Worm (Caenorhabditis elegans) whole organism, L3 larva: Measurements from ENCODE around the gene F19B2.7.

Source experiments
- ZK546.5 ChIP-seq: sonication (generic microtip); optimal IDR thresholded peaks from 2 replicates; lab custom pipeline; 2017; ENCODE audit warnings: missing biosample characterization, missing genetic modification characterization
- aly-2 ChIP-seq: fragments of 150-350 bp; optimal IDR thresholded peaks from 2 replicates; lab custom pipeline; 2014; ENCODE audit warnings: missing biosample characterization, missing genetic modification characterization
- ceh-28 ChIP-seq: fragments of 150-350 bp; optimal IDR thresholded peaks from 2 replicates; lab custom pipeline; 2014; ENCODE audit warnings: missing biosample characterization, missing genetic modification reagents, missing genetic modification characterization
- daf-12 ChIP-seq: fragments of 150-350 bp; optimal IDR thresholded peaks from 2 replicates; lab custom pipeline; 2014; ENCODE audit warnings: missing biosample characterization, missing genetic modification reagents, missing genetic modification characterization
- egl-27 ChIP-seq: sonication (generic microtip); optimal IDR thresholded peaks from 4 replicates; lab custom pipeline; 2017; ENCODE audit warnings: missing biosample characterization, missing genetic modification reagents, missing genetic modification characterization
- elt-2 ChIP-seq: sonication (generic microtip); optimal IDR thresholded peaks from 2 replicates; lab custom pipeline; 2016; ENCODE audit warnings: missing genetic modification reagents, mild to moderate bottlenecking, missing genetic modification characterization, missing compliant biosample characterization
- elt-3 ChIP-seq, 3 experiments: fragments of 150-350 bp in 1 of 3; sonication (generic microtip) in 2 of 3; optimal IDR thresholded peaks; 2 replicates in 2 of 3; 4 replicates in 1 of 3; lab custom pipeline; 2014 to 2017; ENCODE audit warnings: missing biosample characterization in 3 of 3, missing genetic modification characterization in 3 of 3
- fkh-10 ChIP-seq: sonication (generic microtip); optimal IDR thresholded peaks from 2 replicates; lab custom pipeline; 2017; ENCODE audit warnings: missing biosample characterization, missing genetic modification reagents, missing genetic modification characterization
- fkh-2 ChIP-seq: fragments of 150-350 bp; optimal IDR thresholded peaks from 2 replicates; lab custom pipeline; 2014; ENCODE audit warnings: missing biosample characterization, missing genetic modification reagents, missing genetic modification characterization
- fos-1 ChIP-seq: fragments of 150-350 bp; optimal IDR thresholded peaks from 2 replicates; lab custom pipeline; 2014; ENCODE audit warnings: missing biosample characterization, missing genetic modification characterization
- hmg-11 ChIP-seq: sonication (generic microtip); optimal IDR thresholded peaks from 2 replicates; lab custom pipeline; 2016; ENCODE audit warnings: missing genetic modification characterization, missing compliant biosample characterization
- jun-1 ChIP-seq: fragments of 150-350 bp; optimal IDR thresholded peaks from 2 replicates; lab custom pipeline; 2014; ENCODE audit warnings: missing biosample characterization, missing genetic modification reagents, missing genetic modification characterization
- lsy-12 ChIP-seq: sonication (generic microtip); optimal IDR thresholded peaks from 2 replicates; lab custom pipeline; 2016; ENCODE audit warnings: mild to moderate bottlenecking, missing genetic modification characterization, missing compliant biosample characterization
- mdl-1 ChIP-seq: fragments of 150-350 bp; optimal IDR thresholded peaks from 2 replicates; lab custom pipeline; 2014; ENCODE audit warnings: missing biosample characterization, missing genetic modification characterization
- mml-1 ChIP-seq: fragments of 150-350 bp; sonication (generic microtip); optimal IDR thresholded peaks from 3 replicates; lab custom pipeline; 2014; ENCODE audit warnings: missing biosample characterization, missing genetic modification characterization
- nfya-1 ChIP-seq: sonication (generic microtip); optimal IDR thresholded peaks from 2 replicates; lab custom pipeline; 2017; ENCODE audit warnings: missing genetic modification characterization, mild to moderate bottlenecking, missing compliant biosample characterization, antibody characterized with exemption, moderate library complexity; ENCODE audit not compliant: insufficient read depth
- nhr-11 ChIP-seq: fragments of 150-350 bp; optimal IDR thresholded peaks from 2 replicates; lab custom pipeline; 2014; ENCODE audit warnings: missing biosample characterization, missing genetic modification characterization
- nhr-23 ChIP-seq: fragments of 150-350 bp; optimal IDR thresholded peaks from 2 replicates; lab custom pipeline; 2014; ENCODE audit warnings: missing biosample characterization, missing genetic modification reagents, missing genetic modification characterization
- nhr-237 ChIP-seq: fragments of 150-350 bp; optimal IDR thresholded peaks from 2 replicates; lab custom pipeline; 2014; ENCODE audit warnings: missing biosample characterization, missing genetic modification characterization
- nhr-28 ChIP-seq: fragments of 150-350 bp; optimal IDR thresholded peaks from 2 replicates; lab custom pipeline; 2014; ENCODE audit warnings: missing biosample characterization, missing genetic modification characterization
- nhr-43 ChIP-seq: sonication (generic microtip); optimal IDR thresholded peaks from 2 replicates; lab custom pipeline; 2016; ENCODE audit warnings: mild to moderate bottlenecking, missing genetic modification characterization, missing compliant biosample characterization; ENCODE audit not compliant: poor library complexity, severe bottlenecking
- nhr-67 ChIP-seq: fragments of 150-350 bp; optimal IDR thresholded peaks from 2 replicates; lab custom pipeline; 2014; ENCODE audit warnings: missing biosample characterization, missing genetic modification characterization
- nhr-76 ChIP-seq: fragments of 150-350 bp; sonication (generic microtip); optimal IDR thresholded peaks from 5 replicates; lab custom pipeline; 2014; ENCODE audit warnings: missing biosample characterization, missing genetic modification characterization
- nhr-77 ChIP-seq: fragments of 150-350 bp; optimal IDR thresholded peaks from 2 replicates; lab custom pipeline; 2014; ENCODE audit warnings: missing biosample characterization, missing genetic modification characterization
- pha-4 ChIP-seq: fragments of 150-350 bp; optimal IDR thresholded peaks from 2 replicates; lab custom pipeline; 2014; ENCODE audit warnings: missing biosample characterization, missing genetic modification reagents, missing genetic modification characterization
- pqm-1 ChIP-seq: fragments of 150-350 bp; optimal IDR thresholded peaks from 2 replicates; lab custom pipeline; 2017; ENCODE audit warnings: missing biosample characterization, missing genetic modification characterization, inconsistent platforms
- sea-2 ChIP-seq: fragments of 150-350 bp; sonication (generic microtip); optimal IDR thresholded peaks from 4 replicates; lab custom pipeline; 2014; ENCODE audit warnings: missing biosample characterization, missing genetic modification reagents, missing genetic modification characterization
- skn-1 ChIP-seq: fragments of 150-350 bp; optimal IDR thresholded peaks from 2 replicates; lab custom pipeline; 2014; ENCODE audit warnings: missing biosample characterization, missing genetic modification characterization
- snpc-4 ChIP-seq: fragments of 150-350 bp; optimal IDR thresholded peaks from 2 replicates; lab custom pipeline; 2014; ENCODE audit warnings: missing biosample characterization, missing genetic modification characterization
- tbx-2 ChIP-seq: sonication (generic microtip); optimal IDR thresholded peaks from 2 replicates; lab custom pipeline; 2016; ENCODE audit warnings: mild to moderate bottlenecking, missing genetic modification characterization, missing compliant biosample characterization
- unc-62 ChIP-seq: fragments of 150-350 bp; sonication (generic microtip); optimal IDR thresholded peaks from 4 replicates; lab custom pipeline; 2014; ENCODE audit warnings: missing biosample characterization, missing genetic modification reagents, missing genetic modification characterization
- zag-1 ChIP-seq: fragments of 150-350 bp; optimal IDR thresholded peaks from 2 replicates; lab custom pipeline; 2014; ENCODE audit warnings: missing biosample characterization, missing genetic modification characterization
- ztf-4 ChIP-seq: fragments of 150-350 bp; optimal IDR thresholded peaks from 2 replicates; lab custom pipeline; 2014; ENCODE audit warnings: missing biosample characterization, missing genetic modification characterization

Gene F19B2.7

ce11 chrV:20135247-20135646 is 16.3 kb upstream of the F19B2.7 start, which contains the start of gene Y113G7A.22:
Gene Y113G7A.22 (minus strand): TSS chrV:20135347.
- TF ChIP-seq nfya-1: no peak
- TF ChIP-seq mdl-1 (tag; lab: Kevin White, UChicago): no peak
- no peak for TF ChIP-seq nhr-67 (tag; lab: Kevin White, UChicago)
- TF ChIP-seq elt-2 (tag; lab: Kevin White, UChicago): no peak
- no peak for TF ChIP-seq hmg-11 (tag; lab: Kevin White, UChicago)
- TF ChIP-seq nhr-23 (tag; lab: Kevin White, UChicago): no peak
- TF ChIP-seq unc-62 (GFP tag; lab: Kevin White, UChicago): no peak
- TF ChIP-seq, all 47 proteins: peak for 0

ce11 chrV:20138407-20139044 is 13.0 kb upstream of the F19B2.7 start, which contains the start of gene Y113G7A.14:
Gene Y113G7A.14 (minus strand): TSS chrV:20138457.
- no peak for TF ChIP-seq fkh-2
- TF ChIP-seq unc-62 (GFP tag; lab: Kevin White, UChicago): no peak
- no peak for TF ChIP-seq aly-2
- no peak for TF ChIP-seq ztf-4 (tag; lab: Kevin White, UChicago)
- no peak for TF ChIP-seq pha-4 (tag; lab: Kevin White, UChicago)
- TF ChIP-seq nhr-76: no peak
- TF ChIP-seq nhr-11 (tag; lab: Kevin White, UChicago): no peak
- TF ChIP-seq zag-1 (tag; lab: Kevin White, UChicago): no peak
- TF ChIP-seq nhr-237 (tag; lab: Kevin White, UChicago): no peak
- TF ChIP-seq skn-1 (tag; lab: Kevin White, UChicago): no peak
- TF ChIP-seq tbx-2 (tag; lab: Kevin White, UChicago): no peak
- no peak for TF ChIP-seq ceh-28 (tag; lab: Kevin White, UChicago)
- TF ChIP-seq fkh-10 (GFP tag; lab: Kevin White, UChicago): no peak
- TF ChIP-seq mml-1 (tag; lab: Kevin White, UChicago): no peak
- no peak for TF ChIP-seq pqm-1
- TF ChIP-seq, all 47 proteins: peak for 0

ce11 chrV:20142285-20142684 is 9.2 kb upstream of the F19B2.7 start, which contains the start of gene Y113G7A.12:
Gene Y113G7A.12 (plus strand): TSS chrV:20142585.
- TF ChIP-seq nhr-11 (tag; lab: Kevin White, UChicago) (no peak), sea-2 (GFP tag; lab: Kevin White, UChicago) (no peak)

- TF ChIP-seq daf-12: no peak
- no peak for TF ChIP-seq nhr-237 (tag; lab: Kevin White, UChicago)
- TF ChIP-seq nhr-77 (tag; lab: Kevin White, UChicago): no peak
- no peak for TF ChIP-seq ztf-4 (tag; lab: Kevin White, UChicago)
- TF ChIP-seq elt-3 (tag; optimal IDR thresholded peaks at IDR 0.05; lab: Kevin White, UChicago): no peak
- no peak for TF ChIP-seq egl-27 (tag; lab: Kevin White, UChicago)
- no peak for TF ChIP-seq mml-1 (tag; lab: Kevin White, UChicago)
- TF ChIP-seq mdl-1 (tag; lab: Kevin White, UChicago): no peak
- no peak for TF ChIP-seq ZK546.5 (tag; lab: Kevin White, UChicago)
- TF ChIP-seq nhr-43 (tag; lab: Kevin White, UChicago): no peak
- no peak for TF ChIP-seq nhr-76
- TF ChIP-seq pha-4 (tag; lab: Kevin White, UChicago): no peak
- no peak for TF ChIP-seq lsy-12 (tag; lab: Kevin White, UChicago)
- no peak for TF ChIP-seq tbx-2 (tag; lab: Kevin White, UChicago)
- no peak for TF ChIP-seq nhr-28 (tag; lab: Kevin White, UChicago)
- no peak for TF ChIP-seq fos-1 (tag; lab: Kevin White, UChicago)
- no peak for TF ChIP-seq snpc-4
- TF ChIP-seq sea-2 (GFP tag; lab: Kevin White, UChicago): no peak
These were observed 7.8 kb upstream of the F19B2.7 start for ce11 chrV:20143711-20144110.

ce11 chrV:20147662-20148245 is 3.8 kb upstream of the F19B2.7 start, which contains the start of gene Y113G7A.13:
Gene Y113G7A.13 (plus strand): TSS chrV:20148195.
- TF ChIP-seq pqm-1 (peak; percentile 80), elt-2 (tag; lab: Kevin White, UChicago) (peak; percentile 97), ceh-28 (tag; lab: Kevin White, UChicago) (peak; percentile 35), pha-4 (tag; lab: Kevin White, UChicago) (peak; percentile 54), nhr-23 (tag; lab: Kevin White, UChicago) (no peak), jun-1 (tag; lab: Kevin White, UChicago) (peak; percentile 36)
